Worm (Caenorhabditis elegans) whole organism, L1 larva: ENCODE measurements around the gene Y73B6BL.23.

Source experiments
- ceh-63 ChIP-seq: fragments of 200-800 bp; sonication (Bioruptor generic); optimal IDR thresholded peaks from 2 replicates; lab custom pipeline; 2018; ENCODE audit warnings: mild to moderate bottlenecking, missing genetic modification characterization, missing compliant biosample characterization
- egl-13 ChIP-seq: sonication (generic microtip); optimal IDR thresholded peaks from 2 replicates; lab custom pipeline; 2016; ENCODE audit warnings: missing genotype, missing genetic modification reagents, missing genetic modification characterization, missing compliant biosample characterization
- egl-27 ChIP-seq, 2 experiments: fragments of 150-350 bp in 1 of 2; sonication (generic microtip); optimal IDR thresholded peaks; 3 replicates each; lab custom pipeline; 2017 to 2018; ENCODE audit warnings: missing biosample characterization in 2 of 2, missing genetic modification characterization in 2 of 2, missing genetic modification reagents in 2 of 2
- elt-3 ChIP-seq, 6 experiments: fragments of 150-350 bp in 1 of 6; sonication (generic microtip); optimal IDR thresholded peaks; 2 replicates each; lab custom pipeline; 2017 to 2018; ENCODE audit warnings: missing biosample characterization in 6 of 6, missing genetic modification characterization in 6 of 6, inconsistent platforms in 1 of 6
- lir-3 ChIP-seq: sonication (generic microtip); optimal IDR thresholded peaks from 2 replicates; lab custom pipeline; 2016; ENCODE audit warnings: mild to moderate bottlenecking, missing genetic modification characterization, moderate library complexity, missing compliant biosample characterization; ENCODE audit not compliant: poor library complexity
- nhr-28 ChIP-seq: fragments of 150-350 bp; optimal IDR thresholded peaks from 2 replicates; lab custom pipeline; 2014; ENCODE audit warnings: missing biosample characterization, missing genetic modification characterization
- snpc-4 ChIP-seq: fragments of 150-350 bp; optimal IDR thresholded peaks from 2 replicates; lab custom pipeline; 2014; ENCODE audit warnings: missing biosample characterization, missing genetic modification characterization
- zag-1 ChIP-seq: fragments of 150-350 bp; optimal IDR thresholded peaks from 2 replicates; lab custom pipeline; 2014; ENCODE audit warnings: missing biosample characterization, missing genetic modification characterization

ce11 chrIV:6419031-6419582, at the start of gene Y73B6BL.23, which contains the start of gene htp-2:
- no peak for TF ChIP-seq elt-3 (tag; optimal IDR thresholded peaks at IDR 0.05; lab: Kevin White, UChicago)
- TF ChIP-seq egl-27 (tag; optimal IDR thresholded peaks at IDR 0.05; lab: Kevin White, UChicago) = no peak
- TF ChIP-seq ceh-63 (GFP tag; lab: Kevin White, UChicago) = no peak
- no peak for TF ChIP-seq zag-1
- no peak for TF ChIP-seq snpc-4 (tag; lab: Kevin White, UChicago)
- TF ChIP-seq egl-13 (tag; lab: Kevin White, UChicago) = no peak
- no peak for TF ChIP-seq lir-3 (tag; lab: Kevin White, UChicago)
- TF ChIP-seq nhr-28 (tag; lab: Kevin White, UChicago) = no peak
